Fruit fly (Drosophila melanogaster) whole organism, embryonic: ENCODE results near the gene CG42792.
A peak's percentile ranks its signal among the peaks of the same experiment; 100 is the strongest.

Experiments
- Ada2b ChIP-seq: fragments of 200-800 bp; sonication (Bioruptor generic); IDR thresholded peaks from 2 replicates; pipeline ENCODE4 v1.3.6; 2022; ENCODE audit warnings: missing biosample characterization, missing genetic modification characterization
- Bteb2 ChIP-seq: fragments of 200-800 bp; sonication (Bioruptor generic); optimal IDR thresholded peaks from 2 replicates; lab custom pipeline; 2016; ENCODE audit warnings: missing biosample characterization, missing genetic modification characterization
- CG12769 ChIP-seq: fragments of 200-800 bp; sonication (Bioruptor generic); optimal IDR thresholded peaks from 2 replicates; lab custom pipeline; 2019; ENCODE audit warnings: missing biosample characterization, mild to moderate bottlenecking, missing genetic modification characterization, moderate library complexity
- CG14050 ChIP-seq: fragments of 200-800 bp; sonication (Bioruptor generic); IDR thresholded peaks from 3 replicates; pipeline ENCODE4 v1.3.6; 2022; ENCODE audit warnings: missing biosample characterization, missing genetic modification characterization
- CG14441 ChIP-seq: fragments of 200-800 bp; sonication (Bioruptor generic); IDR thresholded peaks from 2 replicates; pipeline ENCODE4 v1.3.6; 2022; ENCODE audit warnings: missing biosample characterization, missing genetic modification characterization
- CG15073 ChIP-seq: fragments of 200-800 bp; sonication (Bioruptor generic); optimal IDR thresholded peaks from 2 replicates; lab custom pipeline; 2016; ENCODE audit warnings: missing biosample characterization, missing genetic modification characterization
- CG15514 ChIP-seq: fragments of 200-800 bp; sonication (Bioruptor generic); optimal IDR thresholded peaks from 3 replicates; lab custom pipeline; 2017; ENCODE audit warnings: missing biosample characterization, missing genetic modification characterization, mild to moderate bottlenecking, moderate library complexity, missing genetic modification reagents
- CG1603 ChIP-seq: fragments of 200-800 bp; sonication (Bioruptor generic); optimal IDR thresholded peaks from 2 replicates; lab custom pipeline; 2019; ENCODE audit warnings: missing biosample characterization, mild to moderate bottlenecking, missing genetic modification characterization, moderate library complexity
- CG2120 ChIP-seq: fragments of 200-800 bp; sonication (Bioruptor generic); optimal IDR thresholded peaks from 3 replicates; lab custom pipeline; 2016; ENCODE audit warnings: missing biosample characterization, missing genetic modification characterization
- CG2199 ChIP-seq: fragments of 200-800 bp; sonication (Bioruptor generic); IDR thresholded peaks from 3 replicates; pipeline ENCODE4 v1.3.6; 2022; ENCODE audit warnings: missing biosample characterization, missing genetic modification characterization
- CG30431 ChIP-seq: fragments of 200-800 bp; sonication (Bioruptor generic); optimal IDR thresholded peaks from 2 replicates; lab custom pipeline; 2017; ENCODE audit warnings: missing biosample characterization, missing genetic modification characterization
- CG32532 ChIP-seq: fragments of 200-800 bp; sonication (Bioruptor generic); IDR thresholded peaks from 2 replicates; pipeline ENCODE4 v1.3.6; 2022; ENCODE audit warnings: missing biosample characterization, missing genetic modification characterization
- CG4328 ChIP-seq: fragments of 200-800 bp; sonication (Bioruptor generic); optimal IDR thresholded peaks from 3 replicates; lab custom pipeline; 2017; ENCODE audit warnings: missing biosample characterization, missing genetic modification reagents, missing genetic modification characterization
- CG6272 ChIP-seq: fragments of 200-800 bp; sonication (Bioruptor generic); IDR thresholded peaks from 2 replicates; pipeline ENCODE4 v1.3.6; 2022; ENCODE audit warnings: missing biosample characterization, missing genetic modification characterization
- CG7556 ChIP-seq: fragments of 200-800 bp; sonication (Bioruptor generic); optimal IDR thresholded peaks from 2 replicates; lab custom pipeline; 2017; ENCODE audit warnings: missing biosample characterization, mild to moderate bottlenecking, missing genetic modification characterization
- CG9437 ChIP-seq: fragments of 200-800 bp; sonication (Bioruptor generic); optimal IDR thresholded peaks from 2 replicates; lab custom pipeline; 2018; ENCODE audit warnings: missing biosample characterization, mild to moderate bottlenecking, missing genetic modification characterization
- CTCF ChIP-seq: fragments of 200-800 bp; sonication (Bioruptor generic); optimal IDR thresholded peaks from 2 replicates; lab custom pipeline; 2017; ENCODE audit warnings: missing biosample characterization, mild to moderate bottlenecking, missing genetic modification characterization, moderate library complexity
- Camta ChIP-seq: fragments of 200-800 bp; sonication (Bioruptor generic); optimal IDR thresholded peaks from 2 replicates; lab custom pipeline; 2016; ENCODE audit warnings: missing biosample characterization, missing genetic modification characterization
- Dad ChIP-seq: fragments of 200-800 bp; sonication (Bioruptor generic); optimal IDR thresholded peaks from 3 replicates; lab custom pipeline; 2016; ENCODE audit warnings: missing biosample characterization, missing genetic modification characterization
- Drgx ChIP-seq: fragments of 200-800 bp; sonication (Bioruptor generic); IDR thresholded peaks from 2 replicates; pipeline ENCODE4 v1.3.6; 2022; ENCODE audit warnings: missing biosample characterization, missing genetic modification characterization
- Ets65A ChIP-seq: fragments of 200-800 bp; sonication (Bioruptor generic); peaks from one replicate; lab custom pipeline; 2016; ENCODE audit warnings: missing biosample characterization, missing genetic modification characterization
- HLH3B ChIP-seq: fragments of 200-800 bp; sonication (Bioruptor generic); IDR thresholded peaks from 2 replicates; pipeline ENCODE4 v1.3.6; 2022; ENCODE audit warnings: missing biosample characterization, missing genetic modification characterization
- Hey ChIP-seq: fragments of 200-800 bp; sonication (Bioruptor generic); optimal IDR thresholded peaks from 3 replicates; lab custom pipeline; 2018; ENCODE audit warnings: missing biosample characterization, mild to moderate bottlenecking, missing genetic modification characterization
- Hmx ChIP-seq: fragments of 200-800 bp; sonication (Bioruptor generic); optimal IDR thresholded peaks from 2 replicates; lab custom pipeline; 2016; ENCODE audit warnings: missing biosample characterization, missing genetic modification characterization
- Lpt ChIP-seq: fragments of >200 bp; optimal IDR thresholded peaks from 2 replicates; lab custom pipeline; 2018; ENCODE audit warnings: missing biosample characterization, missing genetic modification characterization
- NK7.1 ChIP-seq: fragments of 200-800 bp; sonication (Bioruptor generic); optimal IDR thresholded peaks from 3 replicates; lab custom pipeline; 2016; ENCODE audit warnings: missing biosample characterization, missing genetic modification characterization
- Pdp1 ChIP-seq, 2 experiments: fragments of 200-800 bp; sonication (Bioruptor generic); optimal IDR thresholded peaks; 3 replicates each; lab custom pipeline; 2016; ENCODE audit warnings: missing biosample characterization in 2 of 2, missing genetic modification characterization in 2 of 2, mild to moderate bottlenecking in 1 of 2, moderate library complexity in 1 of 2
- TFAM ChIP-seq: fragments of 200-800 bp; sonication (Bioruptor generic); optimal IDR thresholded peaks from 2 replicates; lab custom pipeline; 2017; ENCODE audit warnings: missing biosample characterization, missing genetic modification characterization, inconsistent platforms
- btn ChIP-seq: fragments of 200-800 bp; sonication (Bioruptor generic); optimal IDR thresholded peaks from 2 replicates; lab custom pipeline; 2016; ENCODE audit warnings: missing biosample characterization, missing genetic modification characterization
- cato ChIP-seq: fragments of 200-800 bp; sonication (Bioruptor generic); optimal IDR thresholded peaks from 2 replicates; lab custom pipeline; 2016; ENCODE audit warnings: missing biosample characterization, missing genetic modification characterization, borderline replicate concordance
- caup ChIP-seq: fragments of 200-800 bp; sonication (Bioruptor generic); optimal IDR thresholded peaks from 3 replicates; lab custom pipeline; 2017; ENCODE audit warnings: missing biosample characterization, mild to moderate bottlenecking, missing genetic modification characterization, moderate library complexity; ENCODE audit not compliant: severe bottlenecking
- en ChIP-seq: fragments of 200-800 bp; sonication (Bioruptor generic); optimal IDR thresholded peaks from 2 replicates; lab custom pipeline; 2016; ENCODE audit warnings: missing biosample characterization, missing genetic modification characterization
- exex ChIP-seq: fragments of 200-800 bp; sonication (Bioruptor generic); optimal IDR thresholded peaks from 4 replicates; lab custom pipeline; 2018; ENCODE audit warnings: missing biosample characterization, mild to moderate bottlenecking, missing genetic modification characterization, moderate library complexity
- ftz-f1 ChIP-seq: fragments of 200-800 bp; sonication (Bioruptor generic); optimal IDR thresholded peaks from 2 replicates; lab custom pipeline; 2016; ENCODE audit warnings: missing biosample characterization, missing genetic modification characterization
- grn ChIP-seq: fragments of 200-800 bp; sonication (Bioruptor generic); optimal IDR thresholded peaks from 3 replicates; lab custom pipeline; 2017; ENCODE audit warnings: missing biosample characterization, missing genetic modification characterization
- p53 ChIP-seq: fragments of 200-800 bp; sonication (Bioruptor generic); optimal IDR thresholded peaks from 2 replicates; lab custom pipeline; 2016; ENCODE audit warnings: missing biosample characterization, missing genetic modification characterization
- pb ChIP-seq: fragments of 200-800 bp; sonication (Bioruptor generic); optimal IDR thresholded peaks from 3 replicates; lab custom pipeline; 2016; ENCODE audit warnings: missing biosample characterization, missing genetic modification characterization
- row ChIP-seq: fragments of 200-800 bp; sonication (Bioruptor generic); IDR thresholded peaks from 3 replicates; pipeline ENCODE4 v1.3.6; 2022; ENCODE audit warnings: missing biosample characterization, missing genetic modification characterization
- so ChIP-seq: fragments of 200-800 bp; sonication (Bioruptor generic); IDR thresholded peaks from 3 replicates; pipeline ENCODE4 v1.3.6; 2022; ENCODE audit warnings: missing biosample characterization, missing genetic modification characterization
- tgo ChIP-seq: fragments of 200-800 bp; sonication (Bioruptor generic); IDR thresholded peaks from 3 replicates; pipeline ENCODE4 v1.3.6; 2022; ENCODE audit warnings: missing biosample characterization, missing genetic modification characterization
- tna ChIP-seq: fragments of 200-800 bp; sonication (Bioruptor generic); IDR thresholded peaks from 2 replicates; pipeline ENCODE4 v1.3.6; 2022; ENCODE audit warnings: missing biosample characterization, missing genetic modification characterization; ENCODE audit not compliant: partially characterized antibody
- yki ChIP-seq: fragments of >200 bp; optimal IDR thresholded peaks from 3 replicates; lab custom pipeline; 2018
- zen2 ChIP-seq: fragments of 200-800 bp; sonication (Bioruptor generic); IDR thresholded peaks from 3 replicates; pipeline ENCODE4 v1.3.6; 2022; ENCODE audit warnings: missing biosample characterization, missing genetic modification characterization; ENCODE audit not compliant: partially characterized antibody

Gene CG42792

DNA sequence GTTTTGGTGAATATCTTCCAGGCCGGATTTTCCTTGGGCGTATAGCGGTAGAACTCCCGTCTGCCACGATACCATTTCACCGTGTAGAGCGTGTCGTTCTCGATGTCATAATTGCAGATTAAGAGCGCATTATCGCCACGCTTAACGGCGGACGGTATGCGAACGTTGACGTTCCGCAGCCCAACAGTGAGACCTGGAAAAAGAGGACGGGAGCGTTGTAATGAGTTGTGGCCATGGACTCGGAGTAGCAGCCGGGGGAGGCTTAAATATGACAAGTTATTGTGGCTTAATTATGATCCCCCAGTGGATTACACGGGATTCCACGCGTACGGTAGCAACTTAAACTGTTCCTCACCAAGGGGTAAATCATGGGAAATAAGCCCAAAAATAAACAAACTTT, 42.8 kb upstream of the CG42792 start (continued):
- TF ChIP-seq CG2120 (GFP tag; lab: Kevin White, UChicago) (no peak), Hey (tag; lab: Kevin White, UChicago) (peak; percentile 14), Lpt (GFP tag; lab: Kevin White, UChicago) (no peak), Pdp1 (GFP tag; optimal IDR thresholded peaks at IDR 0.05; lab: Kevin White, UChicago) (peak in 1 of 2 experiments; percentile 36), CG1603 (tag; lab: Kevin White, UChicago) (peak; percentile 30), grn (GFP tag; lab: Kevin White, UChicago) (no peak), HLH3B (GFP tag; lab: Robert Waterston, UW) (0 out of 2 replicates have a peak, but pooled peaks have one; percentile 26), cato (no peak), Bteb2 (GFP tag; lab: Kevin White, UChicago) (no peak), exex (tag; lab: Kevin White, UChicago) (peak; percentile 21), CG14441 (peak; percentile 49; the same call in 1 of the 2 replicates), ftz-f1 (no peak), Hmx (GFP tag; lab: Kevin White, UChicago) (no peak), CG12769 (peak; percentile 67), Ada2b (GFP tag; lab: Robert Waterston, UW) (0 out of 2 replicates have a peak, but pooled peaks have one; percentile 25), CG14050 (GFP tag; lab: Robert Waterston, UW) (peak; percentile 17; the same call in 1 of the 3 replicates), Camta (GFP tag; lab: Kevin White, UChicago) (peak; percentile 6)
- TF ChIP-seq, all 482 proteins: peak for 41

DNA sequence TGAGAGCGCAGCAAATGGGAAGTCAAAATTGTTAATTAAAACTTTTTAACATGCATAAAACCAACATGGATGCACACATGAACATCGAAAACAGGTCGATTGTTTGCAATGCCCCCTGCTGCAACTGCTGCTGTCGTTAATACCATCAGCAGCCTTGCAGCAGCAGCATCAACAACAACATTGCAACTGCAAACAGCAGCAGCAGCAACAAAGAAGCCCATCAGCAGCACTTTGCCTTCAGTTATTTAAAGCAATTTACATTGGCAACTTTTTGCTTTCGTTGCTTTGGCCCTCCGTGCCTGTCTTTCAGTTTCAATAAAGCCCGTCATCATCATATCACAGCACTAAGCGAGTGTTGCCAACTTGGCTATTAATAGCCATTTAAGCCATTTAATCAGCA, 42.1 kb upstream of the CG42792 start:
- TF ChIP-seq CG2199: peak; percentile 54; the same call in 1 of the 3 replicates
- peak; percentile 52; the same call in 2 of the 3 replicates for TF ChIP-seq so (GFP tag; lab: Robert Waterston, UW)
- TF ChIP-seq row (GFP tag; lab: Robert Waterston, UW): peak; percentile 17; the same call in 1 of the 3 replicates
- TF ChIP-seq tgo (GFP tag; lab: Robert Waterston, UW): 0 out of 3 replicates have a peak, but pooled peaks have one; percentile 17
- no peak for TF ChIP-seq zen2

DNA sequence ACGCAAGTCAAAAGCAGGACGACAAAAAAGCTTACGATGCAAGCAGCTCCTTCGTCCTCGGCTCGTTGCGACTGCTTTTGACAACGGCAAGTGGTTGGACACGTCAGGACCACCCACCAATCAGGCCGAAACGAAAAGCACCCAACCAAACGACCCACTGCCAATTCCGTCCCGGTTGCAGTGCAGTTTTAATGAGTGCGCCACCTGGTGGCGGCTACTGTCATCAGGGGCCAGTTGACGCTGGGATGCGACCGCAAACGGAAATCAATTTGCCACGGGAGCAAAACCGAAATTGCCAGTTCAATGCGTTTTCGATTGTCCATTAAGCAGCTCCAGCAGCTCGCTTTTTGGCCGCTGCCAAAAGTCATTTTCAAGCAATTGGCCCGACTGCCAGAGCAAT, 38.5 kb upstream of the CG42792 start:
- TF ChIP-seq CG4328 (GFP tag; lab: Kevin White, UChicago) (no peak), Ets65A (peak; percentile 73), btn (GFP tag; lab: Kevin White, UChicago) (no peak), CG6272 (no peak), p53 (no peak), caup (no peak), CG15073 (no peak), Drgx (GFP tag; lab: Robert Waterston, UW) (no peak), CTCF (GFP tag; lab: Kevin White, UChicago) (peak; percentile 85)

DNA sequence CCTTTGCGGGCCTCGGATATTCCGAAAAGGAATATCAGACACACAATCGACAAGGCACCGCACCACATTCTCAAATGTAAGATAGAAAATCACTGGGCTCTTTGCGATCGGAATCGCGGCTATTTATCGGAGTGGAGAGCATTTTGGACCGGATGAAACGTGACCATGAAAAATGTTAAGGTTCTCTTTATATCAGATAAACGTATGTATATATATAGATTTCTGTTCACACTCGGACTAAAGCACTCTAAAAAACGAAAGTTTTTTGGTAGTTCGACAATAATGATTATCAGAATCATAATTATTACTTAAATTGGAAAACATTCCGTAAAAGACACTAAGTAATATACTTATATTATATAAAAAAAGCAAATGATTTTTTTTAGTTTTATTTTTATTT, 37.0 kb upstream of the CG42792 start, which contains the start of gene CG31821:
Gene CG31821, minus strand, starts transcription at position 101 of the 400 bp plus-strand sequence.
- TF ChIP-seq NK7.1 (no peak), yki (no peak), pb (GFP tag; lab: Kevin White, UChicago) (no peak), TFAM (GFP tag; lab: Kevin White, UChicago) (no peak), en (GFP tag; lab: Kevin White, UChicago) (no peak), CG15514 (GFP tag; lab: Kevin White, UChicago) (no peak), CG9437 (GFP tag; lab: Kevin White, UChicago) (no peak), CG32532 (GFP tag; lab: Robert Waterston, UW) (no peak), tna (no peak), CG30431 (no peak), Dad (GFP tag; lab: Kevin White, UChicago) (no peak), CG7556 (GFP tag; lab: Kevin White, UChicago) (no peak)
